Worm (Caenorhabditis elegans) whole organism, early embryonic: ENCODE measurements around the gene pycr-1.

Experiments used
- B0310.2 ChIP-seq: sonication (generic microtip); optimal IDR thresholded peaks from 2 replicates; lab custom pipeline; 2016; ENCODE audit warnings: mild to moderate bottlenecking, missing genetic modification characterization, missing compliant biosample characterization
- F13C5.2 ChIP-seq: sonication (generic microtip); optimal IDR thresholded peaks from 2 replicates; lab custom pipeline; 2017; ENCODE audit warnings: mild to moderate bottlenecking, missing genetic modification characterization, inconsistent platforms, missing compliant biosample characterization
- ama-1 ChIP-seq: fragments of 150-350 bp; optimal IDR thresholded peaks from 2 replicates; lab custom pipeline; 2014
- ceh-13 ChIP-seq: fragments of 200-800 bp; sonication (Bioruptor generic); optimal IDR thresholded peaks from 2 replicates; lab custom pipeline; 2018; ENCODE audit warnings: mild to moderate bottlenecking, missing genetic modification characterization, missing compliant biosample characterization
- ceh-36 ChIP-seq: sonication (generic microtip); optimal IDR thresholded peaks from 2 replicates; lab custom pipeline; 2016; ENCODE audit warnings: missing genetic modification characterization, inconsistent platforms, missing compliant biosample characterization
- flt-1 ChIP-seq: fragments of 200-800 bp; sonication (Bioruptor generic); IDR thresholded peaks from 2 replicates; pipeline ENCODE4 v1.3.6; 2022; ENCODE audit warnings: missing genetic modification characterization, missing compliant biosample characterization
- scrt-1 ChIP-seq: fragments of 200-800 bp; sonication (Bioruptor generic); IDR thresholded peaks from 2 replicates; pipeline ENCODE4 v1.3.6; 2022; ENCODE audit warnings: missing genetic modification characterization, missing compliant biosample characterization
- tbx-11 ChIP-seq: fragments of 200-800 bp; sonication (Bioruptor generic); IDR thresholded peaks from 2 replicates; pipeline ENCODE4 v1.3.6; 2022; ENCODE audit warnings: missing genetic modification characterization, missing compliant biosample characterization
- tra-4 ChIP-seq: sonication (generic microtip); optimal IDR thresholded peaks from 2 replicates; lab custom pipeline; 2017; ENCODE audit warnings: missing genetic modification characterization, missing compliant biosample characterization

ce11 chrX:12145919-12146318 is 713 bp upstream of the pycr-1 start:
- TF ChIP-seq ceh-13 (GFP tag; lab: Kevin White, UChicago) (no peak), ceh-36 (tag; lab: Kevin White, UChicago) (no peak), scrt-1 (no peak), ama-1 (lab: Kevin White, UChicago) (no peak), flt-1 (no peak), tbx-11 (no peak), F13C5.2 (no peak), tra-4 (tag; lab: Kevin White, UChicago) (no peak), B0310.2 (tag; lab: Kevin White, UChicago) (no peak)
